Fruit fly (Drosophila melanogaster) whole organism, embryonic: Measurements from ENCODE around the gene CG42827.
A peak's percentile ranks its signal among the peaks of the same experiment; 100 is the strongest.

Experiments used
- ATbp ChIP-seq: fragments of 200-800 bp; sonication (Bioruptor generic); optimal IDR thresholded peaks from 2 replicates; lab custom pipeline; 2017; ENCODE audit warnings: missing biosample characterization, mild to moderate bottlenecking, missing genetic modification characterization, missing genetic modification reagents
- Ada2b ChIP-seq: fragments of 200-800 bp; sonication (Bioruptor generic); IDR thresholded peaks from 2 replicates; pipeline ENCODE4 v1.3.6; 2022; ENCODE audit warnings: missing biosample characterization, missing genetic modification characterization
- Aef1 ChIP-seq: fragments of 200-800 bp; sonication (Bioruptor generic); IDR thresholded peaks from 3 replicates; pipeline ENCODE4 v1.3.6; 2022; ENCODE audit warnings: missing biosample characterization, missing genetic modification characterization
- CG10209 ChIP-seq: fragments of 200-800 bp; sonication (Bioruptor generic); optimal IDR thresholded peaks from 3 replicates; lab custom pipeline; 2017; ENCODE audit warnings: missing biosample characterization, mild to moderate bottlenecking, missing genetic modification characterization, missing genetic modification reagents
- CG10431 ChIP-seq: fragments of 200-800 bp; sonication (Bioruptor generic); optimal IDR thresholded peaks from 3 replicates; lab custom pipeline; 2018; ENCODE audit warnings: missing biosample characterization, mild to moderate bottlenecking, missing genetic modification characterization
- CG10543 ChIP-seq: fragments of 200-800 bp; sonication (Bioruptor generic); optimal IDR thresholded peaks from 3 replicates; lab custom pipeline; 2017; ENCODE audit warnings: missing biosample characterization, mild to moderate bottlenecking, missing genetic modification characterization, moderate library complexity
- CG12942 ChIP-seq: fragments of 200-800 bp; sonication (Bioruptor generic); optimal IDR thresholded peaks from 3 replicates; lab custom pipeline; 2016; ENCODE audit warnings: missing biosample characterization, missing genetic modification characterization
- CG15011 ChIP-seq: fragments of 200-800 bp; sonication (Bioruptor generic); optimal IDR thresholded peaks from 3 replicates; lab custom pipeline; 2018; ENCODE audit warnings: missing biosample characterization, mild to moderate bottlenecking, missing genetic modification characterization
- CG18011 ChIP-seq: fragments of 200-800 bp; sonication (Bioruptor generic); optimal IDR thresholded peaks from 2 replicates; lab custom pipeline; 2017; ENCODE audit warnings: missing biosample characterization, missing genetic modification characterization, mild to moderate bottlenecking, moderate library complexity, missing genotype
- CG18476 ChIP-seq: fragments of 200-800 bp; sonication (Bioruptor generic); optimal IDR thresholded peaks from 2 replicates; lab custom pipeline; 2016; ENCODE audit warnings: missing biosample characterization, mild to moderate bottlenecking, missing genetic modification characterization
- CG18599 ChIP-seq: fragments of 200-800 bp; sonication (Bioruptor generic); optimal IDR thresholded peaks from 3 replicates; lab custom pipeline; 2017; ENCODE audit warnings: missing biosample characterization, missing genetic modification characterization, mild to moderate bottlenecking, moderate library complexity, missing genetic modification reagents
- CG2129 ChIP-seq: fragments of 200-800 bp; sonication (Bioruptor generic); IDR thresholded peaks from 2 replicates; pipeline ENCODE4 v1.3.6; 2022; ENCODE audit warnings: missing biosample characterization, missing genetic modification characterization; ENCODE audit not compliant: partially characterized antibody
- CG30020 ChIP-seq: fragments of 200-800 bp; optimal IDR thresholded peaks from 2 replicates; lab custom pipeline; 2019; ENCODE audit warnings: missing biosample characterization, mild to moderate bottlenecking, missing genetic modification characterization, moderate library complexity
- CG30403 ChIP-seq: fragments of 200-800 bp; sonication (Bioruptor generic); optimal IDR thresholded peaks from 3 replicates; lab custom pipeline; 2016; ENCODE audit warnings: missing biosample characterization, missing genetic modification characterization
- CG3995 ChIP-seq: fragments of 200-800 bp; sonication (Bioruptor generic); optimal IDR thresholded peaks from 3 replicates; lab custom pipeline; 2016; ENCODE audit warnings: missing biosample characterization, missing genetic modification characterization
- CG4707 ChIP-seq: fragments of 200-800 bp; sonication (Bioruptor generic); optimal IDR thresholded peaks from 2 replicates; lab custom pipeline; 2018; ENCODE audit warnings: missing biosample characterization, mild to moderate bottlenecking, missing genetic modification characterization, moderate library complexity
- CG4730 ChIP-seq: fragments of 200-800 bp; sonication (Bioruptor generic); IDR thresholded peaks from 2 replicates; pipeline ENCODE4 v1.3.6; 2022; ENCODE audit warnings: missing biosample characterization, missing genetic modification characterization
- CG7839 ChIP-seq: fragments of 200-800 bp; sonication (Bioruptor generic); optimal IDR thresholded peaks from 3 replicates; lab custom pipeline; 2018; ENCODE audit warnings: missing biosample characterization, mild to moderate bottlenecking, missing genetic modification characterization, moderate library complexity
- CG8089 ChIP-seq: fragments of 200-800 bp; sonication (Bioruptor generic); optimal IDR thresholded peaks from 3 replicates; lab custom pipeline; 2016; ENCODE audit warnings: missing biosample characterization, missing genetic modification characterization
- CG8359 ChIP-seq: fragments of 200-800 bp; sonication (Bioruptor generic); optimal IDR thresholded peaks from 2 replicates; lab custom pipeline; 2017; ENCODE audit warnings: missing biosample characterization, mild to moderate bottlenecking, missing genetic modification characterization, borderline replicate concordance
- CG8388 ChIP-seq: fragments of 200-800 bp; sonication (Bioruptor generic); optimal IDR thresholded peaks from 2 replicates; lab custom pipeline; 2019; ENCODE audit warnings: missing biosample characterization, mild to moderate bottlenecking, missing genetic modification characterization, moderate library complexity
- CG9609 ChIP-seq: fragments of 200-800 bp; sonication (Bioruptor generic); optimal IDR thresholded peaks from 3 replicates; lab custom pipeline; 2016; ENCODE audit warnings: missing biosample characterization, missing genetic modification characterization
- CG9727 ChIP-seq: fragments of 200-800 bp; sonication (Bioruptor generic); optimal IDR thresholded peaks from 3 replicates; lab custom pipeline; 2017; ENCODE audit warnings: missing biosample characterization, mild to moderate bottlenecking, missing genetic modification characterization
- CG9876 ChIP-seq: fragments of 200-800 bp; sonication (Bioruptor generic); optimal IDR thresholded peaks from 2 replicates; lab custom pipeline; 2016; ENCODE audit warnings: missing biosample characterization, missing genetic modification characterization
- CTCF ChIP-seq: fragments of 200-800 bp; sonication (Bioruptor generic); optimal IDR thresholded peaks from 2 replicates; lab custom pipeline; 2017; ENCODE audit warnings: missing biosample characterization, mild to moderate bottlenecking, missing genetic modification characterization, moderate library complexity
- CrebB ChIP-seq: fragments of 200-800 bp; sonication (Bioruptor generic); optimal IDR thresholded peaks from 3 replicates; lab custom pipeline; 2018; ENCODE audit warnings: missing biosample characterization, mild to moderate bottlenecking, missing genetic modification characterization
- Dll ChIP-seq: fragments of 200-800 bp; sonication (Bioruptor generic); IDR thresholded peaks from 4 replicates; pipeline ENCODE4 v1.3.6; 2022; ENCODE audit warnings: missing biosample characterization, missing genetic modification characterization; ENCODE audit not compliant: partially characterized antibody
- Ets65A ChIP-seq: fragments of 200-800 bp; sonication (Bioruptor generic); peaks from one replicate; lab custom pipeline; 2016; ENCODE audit warnings: missing biosample characterization, missing genetic modification characterization
- GATAe ChIP-seq: fragments of 200-800 bp; sonication (Bioruptor generic); conservative IDR thresholded peaks from 2 replicates; pipeline ENCODE4 v1.3.6; 2022; ENCODE audit warnings: missing biosample characterization, missing genetic modification characterization
- HLHmδ ChIP-seq: fragments of 200-800 bp; sonication (Bioruptor generic); optimal IDR thresholded peaks from 2 replicates; lab custom pipeline; 2018; ENCODE audit warnings: missing biosample characterization, mild to moderate bottlenecking, missing genetic modification characterization, moderate library complexity
- Jarid2 ChIP-seq: fragments of 200-800 bp; sonication (Bioruptor generic); optimal IDR thresholded peaks from 3 replicates; lab custom pipeline; 2017; ENCODE audit warnings: mild to moderate bottlenecking, missing biosample characterization, missing genetic modification reagents, missing genetic modification characterization
- Kr ChIP-seq: fragments of 200-800 bp; sonication (Bioruptor generic); optimal IDR thresholded peaks from 2 replicates; lab custom pipeline; 2017; ENCODE audit warnings: missing biosample characterization, mild to moderate bottlenecking, missing genetic modification characterization
- MTF-1 ChIP-seq: fragments of 200-800 bp; sonication (Bioruptor generic); optimal IDR thresholded peaks from 2 replicates; lab custom pipeline; 2018; ENCODE audit warnings: missing biosample characterization, mild to moderate bottlenecking, missing genetic modification characterization, borderline replicate concordance
- NC2α ChIP-seq: fragments of 200-800 bp; sonication (Bioruptor generic); optimal IDR thresholded peaks from 2 replicates; lab custom pipeline; 2016; ENCODE audit warnings: missing biosample characterization, missing genetic modification characterization
- Oli ChIP-seq: fragments of 200-800 bp; sonication (Bioruptor generic); optimal IDR thresholded peaks from 2 replicates; lab custom pipeline; 2018; ENCODE audit warnings: missing biosample characterization, mild to moderate bottlenecking, missing genetic modification characterization, moderate library complexity
- PHDP ChIP-seq: fragments of 200-800 bp; sonication (Bioruptor generic); optimal IDR thresholded peaks from 3 replicates; lab custom pipeline; 2018; ENCODE audit warnings: missing biosample characterization, mild to moderate bottlenecking, missing genetic modification characterization, moderate library complexity
- Sin3A ChIP-seq: fragments of >200 bp; optimal IDR thresholded peaks from 2 replicates; lab custom pipeline; 2018
- Ssrp ChIP-seq: fragments of 200-800 bp; sonication (Bioruptor generic); optimal IDR thresholded peaks from 2 replicates; lab custom pipeline; 2018; ENCODE audit warnings: missing biosample characterization, mild to moderate bottlenecking, missing genetic modification characterization, moderate library complexity
- Trl ChIP-seq, 3 experiments: fragments of >200 bp in 2 of 3; fragments of 200-800 bp in 1 of 3; sonication (Bioruptor generic) in 1 of 3; optimal IDR thresholded peaks; 2 replicates in 1 of 3; 3 replicates in 2 of 3; lab custom pipeline; 2016 to 2017; ENCODE audit warnings: missing biosample characterization in 1 of 3, missing genetic modification characterization in 1 of 3
- al ChIP-seq: fragments of 200-800 bp; sonication (Bioruptor generic); IDR thresholded peaks from 2 replicates; pipeline ENCODE4 v1.3.6; 2022; ENCODE audit warnings: missing biosample characterization, missing genetic modification characterization
- aop ChIP-seq: fragments of 200-800 bp; sonication (Bioruptor generic); IDR thresholded peaks from 2 replicates; pipeline ENCODE4 v1.3.6; 2022; ENCODE audit warnings: missing biosample characterization, missing genetic modification characterization
- ems ChIP-seq: fragments of 200-800 bp; sonication (Bioruptor generic); optimal IDR thresholded peaks from 3 replicates; lab custom pipeline; 2016; ENCODE audit warnings: missing biosample characterization, missing genetic modification characterization
- eve ChIP-seq, 2 experiments: fragments of >200 bp; optimal IDR thresholded peaks; 2 replicates each; lab custom pipeline; 2017; ENCODE audit warnings: missing biosample characterization in 2 of 2, missing genetic modification characterization in 2 of 2
- hkb ChIP-seq, 2 experiments: fragments of 200-800 bp in 1 of 2; fragments of >200 bp in 1 of 2; sonication (Bioruptor generic) in 1 of 2; IDR thresholded peaks in 1 of 2; optimal IDR thresholded peaks in 1 of 2; 2 replicates each; pipeline versions ENCODE4 v1.3.6 to Lab custom; 2017 to 2022; ENCODE audit warnings: missing biosample characterization in 1 of 2, missing genetic modification characterization in 1 of 2
- lab ChIP-seq: fragments of 200-800 bp; sonication (Bioruptor generic); optimal IDR thresholded peaks from 3 replicates; lab custom pipeline; 2017; ENCODE audit warnings: missing biosample characterization, missing genetic modification characterization, mild to moderate bottlenecking, moderate library complexity, missing genetic modification reagents
- lilli ChIP-seq: fragments of 200-800 bp; sonication (Bioruptor generic); optimal IDR thresholded peaks from 3 replicates; lab custom pipeline; 2016; ENCODE audit warnings: missing biosample characterization, missing genetic modification characterization
- nerfin-2 ChIP-seq: fragments of 200-800 bp; sonication (Bioruptor generic); IDR thresholded peaks from 2 replicates; pipeline ENCODE4 v1.3.6; 2022; ENCODE audit warnings: missing biosample characterization, missing genetic modification characterization; ENCODE audit not compliant: partially characterized antibody
- pho ChIP-seq: fragments of 200-800 bp; sonication (Bioruptor generic); optimal IDR thresholded peaks from 2 replicates; lab custom pipeline; 2016; ENCODE audit warnings: missing biosample characterization, missing genetic modification characterization
- usp ChIP-seq: fragments of >200 bp; optimal IDR thresholded peaks from 2 replicates; lab custom pipeline; 2017; ENCODE audit warnings: missing biosample characterization, missing genetic modification characterization
- z ChIP-seq: fragments of 200-800 bp; sonication (Bioruptor generic); IDR thresholded peaks from 3 replicates; pipeline ENCODE4 v1.3.6; 2022; ENCODE audit warnings: missing biosample characterization, missing genetic modification characterization

CG42827 gene

DNA sequence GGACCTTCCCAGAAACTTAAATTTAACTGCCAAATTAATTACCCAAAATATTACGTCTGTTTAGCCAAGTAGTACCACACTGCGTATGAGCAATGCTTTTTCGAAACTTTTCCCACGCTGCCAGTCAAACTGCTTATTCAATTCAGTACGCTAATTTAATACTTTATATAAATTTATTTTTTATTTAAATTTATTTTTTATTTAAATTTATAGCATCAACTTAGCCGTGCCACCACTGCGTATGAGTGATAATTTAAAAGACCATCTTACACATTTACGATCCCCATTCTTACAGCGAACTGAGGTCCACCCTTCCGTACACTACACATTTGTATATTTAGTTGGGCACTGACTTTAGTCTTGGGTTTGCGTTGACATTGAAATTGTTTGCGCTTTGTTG is 37.1 kb upstream of the CG42827 start (continued):
- peak; percentile 36 for TF ChIP-seq Ssrp (tag; lab: Kevin White, UChicago)
- peak; percentile 67 for TF ChIP-seq CG18011 (GFP tag; lab: Kevin White, UChicago)
- TF ChIP-seq al = peak; percentile 76
- TF ChIP-seq CG30403 (GFP tag; lab: Kevin White, UChicago) = peak; percentile 59
- TF ChIP-seq MTF-1 (GFP tag; lab: Kevin White, UChicago) = no peak
- TF ChIP-seq CG12942 (GFP tag; lab: Kevin White, UChicago) = no peak
- no peak for TF ChIP-seq Kr (GFP tag; lab: Kevin White, UChicago)
- TF ChIP-seq CG10209 (GFP tag; lab: Kevin White, UChicago) = peak; percentile 88
- no peak for TF ChIP-seq eve (GFP tag; optimal IDR thresholded peaks at IDR 0.05; lab: Kevin White, UChicago)
- no peak for TF ChIP-seq CG30020 (tag; lab: Kevin White, UChicago)
- TF ChIP-seq CG2129 = no peak
- TF ChIP-seq CG9727 (GFP tag; lab: Kevin White, UChicago) = peak; percentile 87
- no peak for TF ChIP-seq nerfin-2 (GFP tag; lab: Robert Waterston, UW)
- peak; percentile 42 for TF ChIP-seq ATbp
- TF ChIP-seq PHDP (tag; lab: Kevin White, UChicago) = peak; percentile 89
- peak; percentile 83 for TF ChIP-seq CG7839 (tag; lab: Kevin White, UChicago)
- TF ChIP-seq Sin3A = no peak
- peak; percentile 16 for TF ChIP-seq CG3995
- no peak for TF ChIP-seq CG9876 (GFP tag; lab: Kevin White, UChicago)
- TF ChIP-seq CrebB (tag; lab: Kevin White, UChicago) = peak; percentile 20
- no peak for TF ChIP-seq pho (GFP tag; lab: Kevin White, UChicago)
- TF ChIP-seq lilli = peak; percentile 38
- TF ChIP-seq CG8359 (GFP tag; lab: Kevin White, UChicago) = peak; percentile 30
- TF ChIP-seq CG9609 = no peak
- TF ChIP-seq z = no peak
- no peak for TF ChIP-seq CTCF (GFP tag; lab: Kevin White, UChicago)
- no peak for TF ChIP-seq NC2α
- TF ChIP-seq GATAe (GFP tag; lab: Robert Waterston, UW) = peak; percentile 24; the same call in 1 of the 2 replicates
- TF ChIP-seq usp (GFP tag; lab: Kevin White, UChicago) = no peak
- TF ChIP-seq CG18599 = peak; percentile 94
- TF ChIP-seq CG15011 (GFP tag; lab: Kevin White, UChicago) = peak; percentile 61
- TF ChIP-seq Aef1 (GFP tag; lab: Robert Waterston, UW) = peak; percentile 51; the same call in 2 of the 3 replicates
- TF ChIP-seq Trl (optimal IDR thresholded peaks at IDR 0.05; lab: Kevin White, UChicago) = no peak
- TF ChIP-seq Trl (GFP tag; optimal IDR thresholded peaks at IDR 0.05; lab: Kevin White, UChicago) = no peak
- TF ChIP-seq Dll (GFP tag; lab: Robert Waterston, UW) = no peak
- TF ChIP-seq Ada2b (GFP tag; lab: Robert Waterston, UW) = peak; percentile 48
- no peak for TF ChIP-seq CG8089
- TF ChIP-seq CG10431 = no peak
- TF ChIP-seq CG18476 (GFP tag; lab: Kevin White, UChicago) = peak; percentile 63
- TF ChIP-seq Oli (tag; lab: Kevin White, UChicago) = peak; percentile 80
- TF ChIP-seq lab (GFP tag; lab: Kevin White, UChicago) = peak; percentile 94
- peak; percentile 93 for TF ChIP-seq CG10543 (GFP tag; lab: Kevin White, UChicago)
- TF ChIP-seq CG8388 (GFP tag; lab: Kevin White, UChicago) = peak; percentile 21
- no peak for TF ChIP-seq ems (GFP tag; lab: Kevin White, UChicago)
- TF ChIP-seq Jarid2 = peak; percentile 68
- TF ChIP-seq HLHmδ = no peak
- peak; percentile 75 for TF ChIP-seq Ets65A
- 0 out of 2 replicates have a peak, but pooled peaks have one; percentile 54 for TF ChIP-seq CG4730 (GFP tag; lab: Robert Waterston, UW)
- no peak for TF ChIP-seq hkb (optimal IDR thresholded peaks at IDR 0.05; lab: Kevin White, UChicago)
- TF ChIP-seq hkb (GFP tag; IDR thresholded peaks at IDR 0.05; lab: Robert Waterston, UW) = peak; percentile 61
- TF ChIP-seq CG4707 (GFP tag; lab: Kevin White, UChicago) = no peak
- no peak for TF ChIP-seq aop (GFP tag; lab: Robert Waterston, UW)
